Worm (Caenorhabditis elegans) whole organism, dauer: Measurements from ENCODE around the gene syp-2.

Experiments
- unc-62 ChIP-seq: sonication (generic microtip); optimal IDR thresholded peaks from 2 replicates; lab custom pipeline; 2017; ENCODE audit warnings: missing biosample characterization, missing genetic modification reagents, missing genetic modification characterization

syp-2 gene

DNA sequence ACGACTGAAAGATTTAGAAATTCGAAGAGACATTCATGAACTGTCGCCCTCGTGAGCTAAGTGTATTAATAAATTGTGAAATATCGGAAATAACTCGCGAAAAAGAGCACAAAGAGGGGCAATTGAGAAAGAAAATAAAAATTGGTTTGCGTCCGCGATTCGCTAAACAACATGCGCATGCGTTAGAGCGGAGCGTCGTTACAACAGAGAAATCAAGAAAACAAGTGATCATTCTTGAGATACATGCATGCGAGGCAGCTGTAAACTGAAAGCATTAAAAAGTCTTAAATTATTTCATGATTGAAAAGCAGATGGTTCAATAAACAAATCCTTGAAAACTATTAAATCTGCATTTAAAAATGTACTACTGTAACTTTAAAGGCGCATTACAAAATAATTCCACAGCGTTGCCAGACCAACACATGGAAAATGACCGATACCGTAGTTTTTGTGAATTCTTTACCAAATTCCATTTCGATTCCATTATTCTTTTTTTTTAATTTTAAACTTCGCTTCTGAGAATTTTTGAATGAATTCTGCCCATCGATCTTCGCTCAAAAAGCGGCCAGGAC lies at the start of gene syp-2, which contains the start of gene cox-16:
TSS of gene syp-2 (plus strand) at position 248 of the 572 bp plus-strand sequence.
TSS of gene cox-16 (minus strand) at position 4 of the 572 bp plus-strand sequence.
- TF ChIP-seq unc-62 (GFP tag; lab: Kevin White, UChicago): no peak

- TF ChIP-seq unc-62 (GFP tag; lab: Kevin White, UChicago): no peak
Observed at ce11 chrV:5487180-5487579, 49.1 kb upstream of the syp-2 start.

DNA sequence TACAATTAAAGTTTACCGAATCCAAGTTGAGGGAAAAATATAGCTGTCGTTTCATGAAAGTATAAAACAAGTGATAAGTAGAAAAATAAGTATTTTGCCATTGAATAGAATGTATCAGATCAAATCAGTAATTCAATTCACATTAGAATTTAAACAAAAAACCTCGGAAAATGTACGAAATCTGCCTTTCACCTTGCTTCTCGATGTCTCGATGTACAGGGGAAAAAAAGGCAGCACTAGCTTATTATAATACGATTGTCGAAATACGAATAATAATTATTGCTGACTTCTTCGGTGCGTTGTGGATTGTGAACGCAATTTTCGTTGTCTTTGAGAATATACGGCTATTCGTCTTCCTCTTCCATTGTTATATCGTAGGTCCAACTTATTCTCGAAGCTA lies 47.5 kb upstream of the syp-2 start, which contains the start of gene grl-18:
TSS of gene grl-18 (minus strand) at position 101 of the 400 bp plus-strand sequence.
- TF ChIP-seq unc-62 (GFP tag; lab: Kevin White, UChicago): no peak

ce11 chrV:5490205-5490604 lies 46.1 kb upstream of the syp-2 start, which contains the start of gene T05C3.6:
Gene T05C3.6 (plus strand): TSS chrV:5490445.
- TF ChIP-seq unc-62 (GFP tag; lab: Kevin White, UChicago): no peak

DNA sequence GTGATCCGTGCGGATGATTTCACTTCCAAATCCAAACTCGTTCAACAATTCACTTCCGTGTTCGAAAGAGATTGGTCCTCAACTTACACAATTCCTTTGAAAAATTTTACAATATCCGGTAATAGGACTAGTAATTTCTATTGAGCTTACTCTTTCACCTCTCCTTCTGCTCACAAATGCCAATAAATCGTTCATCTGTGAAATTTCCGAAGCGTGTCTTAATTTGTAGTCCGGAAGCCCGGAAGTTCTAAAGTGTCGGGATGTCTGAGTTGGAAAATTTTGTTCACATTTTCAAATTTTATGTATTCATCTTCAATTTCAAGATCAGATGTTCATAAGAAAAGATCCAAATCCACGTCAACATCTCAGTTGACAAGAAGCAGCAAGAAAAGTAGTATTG lies 42.8 kb upstream of the syp-2 start, which contains the start of gene T05C3.2:
TSS of gene T05C3.2 (plus strand) at position 301 of the 400 bp plus-strand sequence.
- no peak for TF ChIP-seq unc-62 (GFP tag; lab: Kevin White, UChicago)

- no peak for TF ChIP-seq unc-62 (GFP tag; lab: Kevin White, UChicago)
Observed at ce11 chrV:5499475-5499874, 36.8 kb upstream of the syp-2 start.

ce11 chrV:5502701-5503100 lies 33.6 kb upstream of the syp-2 start:
- no peak for TF ChIP-seq unc-62 (GFP tag; lab: Kevin White, UChicago)

ce11 chrV:5504295-5504694 lies 32.0 kb upstream of the syp-2 start:
- TF ChIP-seq unc-62 (GFP tag; lab: Kevin White, UChicago): no peak

DNA sequence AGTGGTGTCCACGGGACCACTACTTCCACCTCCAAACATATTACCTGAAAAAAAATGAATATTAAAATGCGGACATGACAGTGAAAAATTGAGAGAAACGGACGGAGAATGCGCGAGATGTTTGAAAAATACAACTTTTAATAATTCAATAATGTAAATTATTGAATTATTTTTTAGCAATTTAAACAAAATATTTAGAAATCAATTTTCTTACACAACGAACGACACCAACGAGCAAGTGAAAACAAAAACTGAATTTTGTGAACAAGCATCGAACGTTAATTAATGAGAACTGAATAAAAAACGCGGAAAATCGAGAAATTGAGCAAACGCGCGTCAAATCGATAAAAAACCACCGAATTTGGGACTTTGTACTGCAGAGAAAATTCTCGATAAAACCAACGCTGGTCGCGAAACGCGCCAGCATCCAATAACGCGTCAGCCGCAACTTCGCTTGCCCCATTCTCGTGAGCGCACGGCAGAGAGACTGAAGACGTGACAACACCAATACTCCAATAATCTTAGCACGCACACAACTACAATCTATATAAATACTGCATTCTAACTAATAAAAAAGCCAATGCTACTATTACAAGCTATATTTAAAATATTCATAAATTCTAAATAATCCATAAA lies 31.4 kb upstream of the syp-2 start, which contains the start of the genes dnj-19 and nhr-47:
TSS of gene dnj-19 (minus strand) at position 51 of the 636 bp plus-strand sequence.
TSS of gene nhr-47 (plus strand) at position 447 of the 636 bp plus-strand sequence.
- no peak for TF ChIP-seq unc-62 (GFP tag; lab: Kevin White, UChicago)

- TF ChIP-seq unc-62 (GFP tag; lab: Kevin White, UChicago): no peak
Observed at ce11 chrV:5509134-5509533, 27.2 kb upstream of the syp-2 start.

DNA sequence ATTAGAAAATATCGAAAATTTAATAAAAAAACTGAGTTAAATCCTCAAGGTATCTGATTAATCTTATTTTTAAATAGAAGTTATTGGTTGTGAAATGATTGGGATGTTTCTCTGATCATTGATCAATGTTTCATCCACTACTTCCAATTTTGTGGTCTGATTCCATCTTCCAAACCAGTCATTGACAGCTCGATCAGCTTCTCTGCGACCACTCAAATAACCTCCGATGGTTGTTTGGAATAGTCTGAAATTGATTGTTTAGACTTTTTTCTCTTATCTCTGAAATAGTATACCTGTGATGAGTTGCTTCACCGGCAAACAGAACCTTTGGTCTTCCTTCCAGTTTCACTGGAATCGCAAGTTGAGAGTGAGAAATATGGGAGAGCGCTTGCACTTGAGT lies 26.3 kb upstream of the syp-2 start:
- no peak for TF ChIP-seq unc-62 (GFP tag; lab: Kevin White, UChicago)

- no peak for TF ChIP-seq unc-62 (GFP tag; lab: Kevin White, UChicago)
Observed at ce11 chrV:5511720-5512119, 24.6 kb upstream of the syp-2 start.

- TF ChIP-seq unc-62 (GFP tag; lab: Kevin White, UChicago): no peak
Observed at ce11 chrV:5512559-5512958, 23.7 kb upstream of the syp-2 start.

ce11 chrV:5513630-5514378 lies 22.5 kb upstream of the syp-2 start, which contains the start of the genes hpo-15 and mms-19:
Gene hpo-15 (minus strand): TSS chrV:5513830.
Gene mms-19 (plus strand): TSS chrV:5514348.
- no peak for TF ChIP-seq unc-62 (GFP tag; lab: Kevin White, UChicago)

DNA sequence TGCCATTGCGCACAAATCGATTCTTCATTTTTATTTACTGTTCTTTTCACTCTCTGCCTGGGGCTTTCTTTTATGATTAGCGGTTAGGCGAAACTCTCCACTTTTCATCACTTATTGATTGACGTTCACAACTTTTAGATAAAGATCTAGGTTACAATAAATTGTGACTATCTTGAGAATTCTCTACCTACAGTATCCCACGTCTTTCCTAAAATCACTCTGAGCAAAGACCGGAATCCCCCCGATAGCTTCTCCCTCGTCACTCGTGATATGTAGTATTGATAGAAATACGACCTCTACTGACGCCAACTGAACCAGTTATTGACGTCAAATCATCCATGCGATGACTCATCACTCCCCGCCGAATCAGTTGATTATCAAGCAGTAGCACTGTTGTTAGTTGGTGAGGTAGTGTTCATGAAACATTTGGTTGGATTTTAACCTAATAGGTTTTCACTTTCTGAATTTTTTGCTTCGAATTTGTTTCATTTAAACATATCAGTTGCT lies 14.5 kb upstream of the syp-2 start, which contains the start of gene hir-1:
TSS of gene hir-1 (plus strand) at position 405 of the 507 bp plus-strand sequence.
- no peak for TF ChIP-seq unc-62 (GFP tag; lab: Kevin White, UChicago)
